Worm (Caenorhabditis elegans) whole organism, mixed stage, embryonic: Measurements from ENCODE around the gene col-118.

ENCODE experiments used
- ceh-83 ChIP-seq: fragments of 200-800 bp; sonication (Bioruptor generic); optimal IDR thresholded peaks from 2 replicates; lab custom pipeline; 2018; ENCODE audit warnings: mild to moderate bottlenecking, missing genetic modification characterization, missing compliant biosample characterization
- lin-13 ChIP-seq: fragments of 150-350 bp; optimal IDR thresholded peaks from 2 replicates; lab custom pipeline; 2014; ENCODE audit warnings: missing biosample characterization, missing genetic modification characterization
- lsy-2 ChIP-seq: fragments of 150-350 bp; optimal IDR thresholded peaks from 2 replicates; lab custom pipeline; 2014; ENCODE audit warnings: missing biosample characterization, missing genetic modification characterization
- nhr-237 ChIP-seq: fragments of 150-350 bp; optimal IDR thresholded peaks from 2 replicates; lab custom pipeline; 2014; ENCODE audit warnings: missing biosample characterization, missing genetic modification characterization
- nhr-28 ChIP-seq: fragments of 150-350 bp; optimal IDR thresholded peaks from 2 replicates; lab custom pipeline; 2014; ENCODE audit warnings: missing biosample characterization, missing genetic modification characterization
- pha-4 ChIP-seq: fragments of 150-350 bp; optimal IDR thresholded peaks from 2 replicates; lab custom pipeline; 2018; ENCODE audit warnings: missing biosample characterization, missing genetic modification reagents, missing genetic modification characterization
- tbx-8 ChIP-seq: fragments of 200-800 bp; sonication (Bioruptor generic); optimal IDR thresholded peaks from 2 replicates; lab custom pipeline; 2018; ENCODE audit warnings: mild to moderate bottlenecking, missing genetic modification characterization, moderate library complexity, missing compliant biosample characterization
- unc-39 ChIP-seq: fragments of 150-350 bp; optimal IDR thresholded peaks from 2 replicates; lab custom pipeline; 2014; ENCODE audit warnings: missing biosample characterization, missing genetic modification characterization
- unc-62 ChIP-seq: fragments of 150-350 bp; optimal IDR thresholded peaks from 2 replicates; lab custom pipeline; 2014; ENCODE audit warnings: missing biosample characterization, missing genetic modification reagents, missing genetic modification characterization
- ztf-11 ChIP-seq: fragments of 150-350 bp; optimal IDR thresholded peaks from 2 replicates; lab custom pipeline; 2014; ENCODE audit warnings: missing biosample characterization, missing genetic modification characterization

DNA sequence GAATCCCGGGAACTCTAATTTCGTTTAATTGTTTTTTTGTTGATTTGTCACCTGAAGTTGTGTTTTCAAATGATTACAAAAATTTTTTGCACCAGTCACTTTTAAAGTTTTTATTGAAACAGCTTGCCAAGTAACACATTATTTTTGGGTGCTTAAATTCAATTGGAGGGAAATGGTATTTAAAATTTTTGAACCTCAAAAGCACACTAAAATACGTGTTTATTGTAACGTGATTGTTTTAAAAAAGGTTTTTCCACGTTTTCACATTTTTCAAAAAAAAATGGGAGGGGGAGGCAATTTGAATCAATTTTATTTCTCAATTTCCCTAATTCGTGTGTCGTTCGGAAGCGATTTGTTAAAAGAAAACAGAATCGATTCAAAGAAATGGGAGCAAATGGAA lies 26.9 kb upstream of the col-118 start, which contains the start of gene T28C6.5:
- TF ChIP-seq pha-4 (tag; lab: Kevin White, UChicago) (no peak), lin-13 (tag; lab: Kevin White, UChicago) (no peak), unc-39 (tag; lab: Kevin White, UChicago) (no peak), tbx-8 (no peak), ceh-83 (GFP tag; lab: Kevin White, UChicago) (no peak), ztf-11 (tag; lab: Kevin White, UChicago) (no peak), nhr-28 (tag; lab: Kevin White, UChicago) (no peak), unc-62 (GFP tag; lab: Kevin White, UChicago) (no peak), lsy-2 (tag; lab: Kevin White, UChicago) (no peak), nhr-237 (tag; lab: Kevin White, UChicago) (no peak)
